Fruit fly (Drosophila melanogaster) whole organism, embryonic: ENCODE results near the gene rb.

Experiments used
- Atf-2 ChIP-seq: fragments of 200-800 bp; sonication (Bioruptor generic); optimal IDR thresholded peaks from 2 replicates; lab custom pipeline; 2016; ENCODE audit warnings: missing biosample characterization, missing genetic modification characterization
- Atf3 ChIP-seq: fragments of 200-800 bp; sonication (Bioruptor generic); optimal IDR thresholded peaks from 3 replicates; lab custom pipeline; 2016; ENCODE audit warnings: missing biosample characterization, missing genetic modification characterization
- BEAF-32 ChIP-seq: fragments of 200-800 bp; sonication (Bioruptor generic); optimal IDR thresholded peaks from 3 replicates; lab custom pipeline; 2017; ENCODE audit warnings: missing biosample characterization, missing genetic modification characterization, mild to moderate bottlenecking, moderate library complexity, missing genetic modification reagents
- Bgb ChIP-seq: fragments of 200-800 bp; sonication (Bioruptor generic); IDR thresholded peaks from 2 replicates; pipeline ENCODE4 v1.3.6; 2022; ENCODE audit warnings: missing biosample characterization, missing genetic modification characterization; ENCODE audit not compliant: partially characterized antibody
- CG10267 ChIP-seq: fragments of 200-800 bp; sonication (Bioruptor generic); optimal IDR thresholded peaks from 2 replicates; lab custom pipeline; 2018; ENCODE audit warnings: missing biosample characterization, mild to moderate bottlenecking, missing genetic modification characterization, moderate library complexity
- CG11504 ChIP-seq: fragments of 200-800 bp; sonication (Bioruptor generic); optimal IDR thresholded peaks from 3 replicates; lab custom pipeline; 2019; ENCODE audit warnings: missing biosample characterization, mild to moderate bottlenecking, missing genetic modification characterization, moderate library complexity
- CG13287 ChIP-seq: fragments of 200-800 bp; sonication (Bioruptor generic); IDR thresholded peaks from 2 replicates; pipeline ENCODE4 v1.3.6; 2022; ENCODE audit warnings: missing biosample characterization, missing genetic modification characterization; ENCODE audit not compliant: partially characterized antibody
- CG14710 ChIP-seq: fragments of 200-800 bp; sonication (Bioruptor generic); optimal IDR thresholded peaks from 3 replicates; lab custom pipeline; 2019; ENCODE audit warnings: missing biosample characterization, mild to moderate bottlenecking, missing genetic modification characterization, moderate library complexity
- CG1603 ChIP-seq: fragments of 200-800 bp; sonication (Bioruptor generic); optimal IDR thresholded peaks from 2 replicates; lab custom pipeline; 2019; ENCODE audit warnings: missing biosample characterization, mild to moderate bottlenecking, missing genetic modification characterization, moderate library complexity
- CG16863 ChIP-seq: fragments of 200-800 bp; sonication (Bioruptor generic); optimal IDR thresholded peaks from 3 replicates; lab custom pipeline; 2016; ENCODE audit warnings: missing biosample characterization, missing genetic modification characterization
- CG17802 ChIP-seq: fragments of 200-800 bp; sonication (Bioruptor generic); optimal IDR thresholded peaks from 2 replicates; lab custom pipeline; 2018; ENCODE audit warnings: missing biosample characterization, mild to moderate bottlenecking, missing genetic modification characterization, moderate library complexity
- CG2116 ChIP-seq: fragments of 200-800 bp; sonication (Bioruptor generic); optimal IDR thresholded peaks from 3 replicates; lab custom pipeline; 2018; ENCODE audit warnings: missing biosample characterization, mild to moderate bottlenecking, missing genetic modification characterization
- CG2120 ChIP-seq: fragments of 200-800 bp; sonication (Bioruptor generic); optimal IDR thresholded peaks from 3 replicates; lab custom pipeline; 2016; ENCODE audit warnings: missing biosample characterization, missing genetic modification characterization
- CG2712 ChIP-seq: fragments of 200-800 bp; optimal IDR thresholded peaks from 3 replicates; lab custom pipeline; 2019; ENCODE audit warnings: missing biosample characterization, mild to moderate bottlenecking, missing genetic modification characterization, moderate library complexity
- CG4617 ChIP-seq: fragments of 200-800 bp; sonication (Bioruptor generic); optimal IDR thresholded peaks from 3 replicates; lab custom pipeline; 2016; ENCODE audit warnings: missing biosample characterization, missing genetic modification characterization, borderline replicate concordance
- CG9797 ChIP-seq: fragments of 200-800 bp; sonication (Bioruptor generic); optimal IDR thresholded peaks from 3 replicates; lab custom pipeline; 2018; ENCODE audit warnings: missing biosample characterization, mild to moderate bottlenecking, missing genetic modification characterization
- CTCF ChIP-seq: fragments of 200-800 bp; sonication (Bioruptor generic); optimal IDR thresholded peaks from 2 replicates; lab custom pipeline; 2017; ENCODE audit warnings: missing biosample characterization, mild to moderate bottlenecking, missing genetic modification characterization, moderate library complexity
- Dll ChIP-seq: fragments of 200-800 bp; sonication (Bioruptor generic); IDR thresholded peaks from 4 replicates; pipeline ENCODE4 v1.3.6; 2022; ENCODE audit warnings: missing biosample characterization, missing genetic modification characterization; ENCODE audit not compliant: partially characterized antibody
- Dp ChIP-seq: fragments of 200-800 bp; sonication (Bioruptor generic); optimal IDR thresholded peaks from 2 replicates; lab custom pipeline; 2018; ENCODE audit warnings: missing biosample characterization, mild to moderate bottlenecking, missing genetic modification characterization, moderate library complexity
- E2f2 ChIP-seq: fragments of 200-800 bp; sonication (Bioruptor generic); IDR thresholded peaks from 2 replicates; pipeline ENCODE4 v1.3.6; 2022; ENCODE audit warnings: missing biosample characterization, missing genetic modification characterization
- Ets97D ChIP-seq: fragments of 200-800 bp; sonication (Bioruptor generic); optimal IDR thresholded peaks from 3 replicates; lab custom pipeline; 2016; ENCODE audit warnings: missing biosample characterization, missing genetic modification characterization
- Fer3 ChIP-seq: fragments of 200-800 bp; sonication (Bioruptor generic); optimal IDR thresholded peaks from 2 replicates; lab custom pipeline; 2018; ENCODE audit warnings: missing biosample characterization, mild to moderate bottlenecking, missing genetic modification characterization, moderate library complexity
- Hey ChIP-seq: fragments of 200-800 bp; sonication (Bioruptor generic); optimal IDR thresholded peaks from 3 replicates; lab custom pipeline; 2018; ENCODE audit warnings: missing biosample characterization, mild to moderate bottlenecking, missing genetic modification characterization
- MBD-R2 ChIP-seq: fragments of 200-800 bp; sonication (Bioruptor generic); IDR thresholded peaks from 2 replicates; pipeline ENCODE4 v1.3.6; 2022; ENCODE audit warnings: missing biosample characterization, missing genetic modification characterization
- MESR4 ChIP-seq: fragments of 200-800 bp; sonication (Bioruptor generic); optimal IDR thresholded peaks from 2 replicates; lab custom pipeline; 2018; ENCODE audit warnings: missing biosample characterization, mild to moderate bottlenecking, missing genetic modification characterization, moderate library complexity
- Med ChIP-seq: fragments of 200-800 bp; sonication (Bioruptor generic); peaks from one replicate; lab custom pipeline; 2016; ENCODE audit warnings: missing biosample characterization, missing genetic modification characterization, mild to moderate bottlenecking, inconsistent platforms, moderate library complexity
- Myb ChIP-seq: fragments of 200-800 bp; sonication (Bioruptor generic); optimal IDR thresholded peaks from 2 replicates; lab custom pipeline; 2016; ENCODE audit warnings: missing biosample characterization, missing genetic modification characterization
- Pdp1 ChIP-seq, 2 experiments: fragments of 200-800 bp; sonication (Bioruptor generic); optimal IDR thresholded peaks; 3 replicates each; lab custom pipeline; 2016; ENCODE audit warnings: missing biosample characterization in 2 of 2, missing genetic modification characterization in 2 of 2, mild to moderate bottlenecking in 1 of 2, moderate library complexity in 1 of 2
- Sin3A ChIP-seq: fragments of >200 bp; optimal IDR thresholded peaks from 2 replicates; lab custom pipeline; 2018
- Sry-δ ChIP-seq: fragments of 200-800 bp; sonication (Bioruptor generic); optimal IDR thresholded peaks from 2 replicates; lab custom pipeline; 2016; ENCODE audit warnings: missing biosample characterization, missing genetic modification characterization
- YL-1 ChIP-seq: fragments of 200-800 bp; sonication (Bioruptor generic); optimal IDR thresholded peaks from 3 replicates; lab custom pipeline; 2017; ENCODE audit warnings: missing biosample characterization, mild to moderate bottlenecking, missing genetic modification characterization
- al ChIP-seq: fragments of 200-800 bp; sonication (Bioruptor generic); IDR thresholded peaks from 2 replicates; pipeline ENCODE4 v1.3.6; 2022; ENCODE audit warnings: missing biosample characterization, missing genetic modification characterization
- fu2 ChIP-seq: fragments of 200-800 bp; sonication (Bioruptor generic); optimal IDR thresholded peaks from 2 replicates; lab custom pipeline; 2016; ENCODE audit warnings: missing biosample characterization, missing genetic modification characterization
- gfzf ChIP-seq: fragments of 200-800 bp; sonication (Bioruptor generic); optimal IDR thresholded peaks from 2 replicates; lab custom pipeline; 2016; ENCODE audit warnings: missing biosample characterization, mild to moderate bottlenecking, missing genetic modification characterization, moderate library complexity
- ind ChIP-seq: fragments of 200-800 bp; sonication (Bioruptor generic); optimal IDR thresholded peaks from 3 replicates; lab custom pipeline; 2016; ENCODE audit warnings: missing biosample characterization, missing genetic modification characterization
- kah ChIP-seq: fragments of 200-800 bp; sonication (Bioruptor generic); optimal IDR thresholded peaks from 2 replicates; lab custom pipeline; 2018; ENCODE audit warnings: missing biosample characterization, mild to moderate bottlenecking, missing genetic modification characterization
- mld ChIP-seq: fragments of 200-800 bp; sonication (Bioruptor generic); IDR thresholded peaks from 3 replicates; pipeline ENCODE4 v1.3.6; 2022; ENCODE audit warnings: missing biosample characterization, missing genetic modification characterization; ENCODE audit not compliant: partially characterized antibody
- nom ChIP-seq: fragments of 200-800 bp; sonication (Bioruptor generic); optimal IDR thresholded peaks from 2 replicates; lab custom pipeline; 2017; ENCODE audit warnings: missing biosample characterization, missing genetic modification characterization, mild to moderate bottlenecking, moderate library complexity, missing genetic modification reagents
- prd ChIP-seq, 3 experiments: fragments of >200 bp in 2 of 3; fragments of 200-800 bp in 1 of 3; sonication (Bioruptor generic) in 1 of 3; optimal IDR thresholded peaks in 2 of 3; IDR thresholded peaks in 1 of 3; 2 replicates in 2 of 3; 3 replicates in 1 of 3; pipeline versions ENCODE4 v1.3.6 to Lab custom; 2017 to 2022; ENCODE audit warnings: missing biosample characterization in 1 of 3, missing genetic modification characterization in 1 of 3
- pzg ChIP-seq: fragments of 200-800 bp; sonication (Bioruptor generic); optimal IDR thresholded peaks from 3 replicates; lab custom pipeline; 2018; ENCODE audit warnings: missing biosample characterization, mild to moderate bottlenecking, missing genetic modification characterization, moderate library complexity
- slbo ChIP-seq: fragments of 200-800 bp; sonication (Bioruptor generic); IDR thresholded peaks from 2 replicates; pipeline ENCODE4 v1.3.6; 2022; ENCODE audit warnings: missing biosample characterization, missing genetic modification characterization
- stwl ChIP-seq: fragments of 200-800 bp; sonication (Bioruptor generic); optimal IDR thresholded peaks from 3 replicates; lab custom pipeline; 2018; ENCODE audit warnings: missing biosample characterization, mild to moderate bottlenecking, missing genetic modification characterization, moderate library complexity
- tll ChIP-seq, 2 experiments: fragments of 200-800 bp in 1 of 2; fragments of >200 bp in 1 of 2; sonication (Bioruptor generic) in 1 of 2; optimal IDR thresholded peaks; 2 replicates each; lab custom pipeline; 2017 to 2019; ENCODE audit warnings: missing biosample characterization in 2 of 2, missing genetic modification characterization in 2 of 2, mild to moderate bottlenecking in 1 of 2, moderate library complexity in 1 of 2
- trem ChIP-seq: fragments of 200-800 bp; optimal IDR thresholded peaks from 3 replicates; lab custom pipeline; 2019; ENCODE audit warnings: missing biosample characterization, mild to moderate bottlenecking, missing genetic modification characterization, moderate library complexity
- ttk ChIP-seq: fragments of 200-800 bp; sonication (Bioruptor generic); IDR thresholded peaks from 2 replicates; pipeline ENCODE4 v2.1.2; 2022; ENCODE audit warnings: missing biosample characterization, missing genetic modification characterization
- zen2 ChIP-seq: fragments of 200-800 bp; sonication (Bioruptor generic); IDR thresholded peaks from 3 replicates; pipeline ENCODE4 v1.3.6; 2022; ENCODE audit warnings: missing biosample characterization, missing genetic modification characterization; ENCODE audit not compliant: partially characterized antibody
- zfh2 ChIP-seq: fragments of 200-800 bp; sonication (Bioruptor generic); optimal IDR thresholded peaks from 2 replicates; lab custom pipeline; 2016; ENCODE audit warnings: missing biosample characterization, missing genetic modification characterization

Gene rb

DNA sequence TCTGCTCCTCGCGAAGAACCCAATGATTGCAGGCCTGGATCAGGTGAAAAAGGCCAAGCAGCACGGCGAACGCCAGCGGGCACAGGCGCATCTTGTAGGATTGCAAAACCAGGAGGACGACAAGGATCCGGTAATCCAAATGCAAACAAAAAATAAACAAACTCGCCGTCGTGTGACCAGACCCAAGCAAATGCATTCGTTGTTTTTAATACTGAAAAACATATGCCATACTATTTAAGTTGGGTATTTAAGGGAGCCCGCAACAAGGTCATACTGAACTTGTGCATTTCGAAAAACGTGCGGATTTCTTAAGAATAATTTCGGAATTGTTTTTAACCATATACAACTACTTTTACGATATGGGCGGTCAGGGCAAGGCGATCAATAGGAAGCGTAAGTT lies 11.3 kb upstream of the rb start, which contains the start of the genes CG11436 and CG3527 (continued):
- TF ChIP-seq BEAF-32, result peak; percentile 20
- no peak for TF ChIP-seq slbo
- peak; percentile 12 for TF ChIP-seq Ets97D (GFP tag; lab: Kevin White, UChicago)
- no peak for TF ChIP-seq Atf-2 (GFP tag; lab: Kevin White, UChicago)
- TF ChIP-seq CG2116 (GFP tag; lab: Kevin White, UChicago), result no peak
- no peak for TF ChIP-seq Dll (GFP tag; lab: Robert Waterston, UW)
- TF ChIP-seq CG13287 (GFP tag; lab: Robert Waterston, UW), result peak; percentile 30; the same call in 1 of the 2 replicates
- peak; percentile 31 for TF ChIP-seq YL-1 (GFP tag; lab: Kevin White, UChicago)
- TF ChIP-seq CG2712 (tag; lab: Kevin White, UChicago), result no peak
- peak; percentile 28 for TF ChIP-seq Sin3A (lab: Kevin White, UChicago)
- TF ChIP-seq Med (GFP tag; lab: Kevin White, UChicago), result peak; percentile 70

DNA sequence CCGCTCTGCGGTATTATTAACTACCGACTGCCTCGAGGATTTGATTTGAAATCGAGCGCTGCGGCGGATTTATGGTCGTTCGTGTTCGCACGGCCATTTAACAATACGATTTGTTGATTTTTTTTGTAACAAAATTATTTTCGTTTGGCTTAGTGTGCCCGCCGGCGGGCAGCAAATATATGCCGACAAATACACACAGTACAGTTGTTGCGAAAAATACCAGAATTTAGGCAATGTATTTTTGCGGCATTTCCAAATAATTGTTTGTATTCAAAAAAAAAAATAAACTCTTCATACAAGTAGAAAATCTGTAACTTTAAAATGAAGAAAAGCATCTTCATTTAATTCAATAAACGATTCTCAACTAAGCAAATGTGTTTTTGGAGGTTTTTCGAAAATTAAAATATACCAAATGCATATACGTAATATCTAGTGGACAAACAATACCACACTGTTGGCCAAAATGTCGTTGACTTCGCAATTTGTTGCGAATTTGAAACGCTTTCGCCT lies 8.2 kb upstream of the rb start, which contains the start of the genes Usf and CG15912:
Gene Usf, minus strand, starts transcription at position 184 of the 510 bp plus-strand sequence.
Gene CG15912, plus strand, starts transcription at position 460 of the 510 bp plus-strand sequence.
- TF ChIP-seq trem (tag; lab: Kevin White, UChicago) (peak; percentile 28), ind (GFP tag; lab: Kevin White, UChicago) (no peak), CG4617 (peak; percentile 52), pzg (GFP tag; lab: Kevin White, UChicago) (peak; percentile 48), gfzf (GFP tag; lab: Kevin White, UChicago) (peak; percentile 88), Myb (GFP tag; lab: Kevin White, UChicago) (peak; percentile 58), BEAF-32 (peak; percentile 21), CTCF (peak; percentile 32), CG1603 (no peak), E2f2 (GFP tag; lab: Robert Waterston, UW) (peak; percentile 66), Hey (tag; lab: Kevin White, UChicago) (no peak), al (GFP tag; lab: Robert Waterston, UW) (no peak), MBD-R2 (GFP tag; lab: Robert Waterston, UW) (peak; percentile 57), zfh2 (GFP tag; lab: Kevin White, UChicago) (no peak), Sin3A (lab: Kevin White, UChicago) (peak; percentile 52), fu2 (GFP tag; lab: Kevin White, UChicago) (no peak), zen2 (GFP tag; lab: Robert Waterston, UW) (no peak), kah (GFP tag; lab: Kevin White, UChicago) (no peak), Pdp1 (GFP tag; optimal IDR thresholded peaks at IDR 0.05; lab: Kevin White, UChicago) (peak in 1 of 2 experiments; percentile 53), Atf3 (GFP tag; lab: Kevin White, UChicago) (no peak), mld (GFP tag; lab: Robert Waterston, UW) (no peak), Sry-δ (peak; percentile 8), CG2116 (GFP tag; lab: Kevin White, UChicago) (peak; percentile 15), CG13287 (GFP tag; lab: Robert Waterston, UW) (peak; percentile 14; the same call in 1 of the 2 replicates), Fer3 (tag; lab: Kevin White, UChicago) (no peak), CG14710 (tag; lab: Kevin White, UChicago) (peak; percentile 9), Dp (GFP tag; lab: Kevin White, UChicago) (peak; percentile 50), CG17802 (tag; lab: Kevin White, UChicago) (no peak), CG10267 (peak; percentile 9), nom (GFP tag; lab: Kevin White, UChicago) (no peak), CG9797 (GFP tag; lab: Kevin White, UChicago) (peak; percentile 77), CG2120 (GFP tag; lab: Kevin White, UChicago) (no peak), prd (optimal IDR thresholded peaks at IDR 0.05; lab: Kevin White, UChicago) (no peak), prd (GFP tag; IDR thresholded peaks at IDR 0.05; lab: Robert Waterston, UW) (no peak), CG16863 (GFP tag; lab: Kevin White, UChicago) (no peak), stwl (tag; lab: Kevin White, UChicago) (peak; percentile 45), tll (GFP tag; optimal IDR thresholded peaks at IDR 0.05; lab: Kevin White, UChicago) (peak in 1 of 2 experiments; percentile 8), CG11504 (tag; lab: Kevin White, UChicago) (no peak), MESR4 (GFP tag; lab: Kevin White, UChicago) (peak; percentile 65), Bgb (0 out of 2 replicates have a peak, but pooled peaks have one; percentile 2), ttk (GFP tag; lab: Robert Waterston, UW) (no peak)
